Fruit fly (Drosophila melanogaster) whole organism, embryonic: ENCODE measurements around the gene Ldsdh1.
A peak's percentile ranks its signal among the peaks of the same experiment; 100 is the strongest.

Experiments
- CG10321 ChIP-seq: fragments of 200-800 bp; sonication (Bioruptor generic); IDR thresholded peaks from 2 replicates; pipeline ENCODE4 v1.3.6; 2022; ENCODE audit warnings: missing biosample characterization, missing genetic modification characterization
- CG10565 ChIP-seq: fragments of 200-800 bp; sonication (Bioruptor generic); optimal IDR thresholded peaks from 3 replicates; lab custom pipeline; 2016; ENCODE audit warnings: missing biosample characterization, mild to moderate bottlenecking, missing genetic modification characterization
- CG15073 ChIP-seq: fragments of 200-800 bp; sonication (Bioruptor generic); optimal IDR thresholded peaks from 2 replicates; lab custom pipeline; 2016; ENCODE audit warnings: missing biosample characterization, missing genetic modification characterization
- CG1529 ChIP-seq: fragments of 200-800 bp; sonication (Bioruptor generic); optimal IDR thresholded peaks from 3 replicates; lab custom pipeline; 2018; ENCODE audit warnings: missing biosample characterization, missing genetic modification characterization
- CG17912 ChIP-seq: fragments of 200-800 bp; sonication (Bioruptor generic); optimal IDR thresholded peaks from 2 replicates; lab custom pipeline; 2018; ENCODE audit warnings: missing biosample characterization, mild to moderate bottlenecking, missing genetic modification characterization
- CG18599 ChIP-seq: fragments of 200-800 bp; sonication (Bioruptor generic); optimal IDR thresholded peaks from 3 replicates; lab custom pipeline; 2017; ENCODE audit warnings: missing biosample characterization, missing genetic modification characterization, mild to moderate bottlenecking, moderate library complexity, missing genetic modification reagents
- CG2199 ChIP-seq: fragments of 200-800 bp; sonication (Bioruptor generic); IDR thresholded peaks from 3 replicates; pipeline ENCODE4 v1.3.6; 2022; ENCODE audit warnings: missing biosample characterization, missing genetic modification characterization
- CG32772 ChIP-seq: fragments of 200-800 bp; sonication (Bioruptor generic); IDR thresholded peaks from 2 replicates; pipeline ENCODE4 v1.3.6; 2022; ENCODE audit warnings: missing biosample characterization, missing genetic modification characterization
- CG34422 ChIP-seq: fragments of 200-800 bp; sonication (Bioruptor generic); IDR thresholded peaks from 3 replicates; pipeline ENCODE4 v1.3.6; 2022; ENCODE audit warnings: missing biosample characterization, missing genetic modification characterization
- CG4360 ChIP-seq: fragments of 200-800 bp; sonication (Bioruptor generic); IDR thresholded peaks from 2 replicates; pipeline ENCODE4 v1.3.6; 2022; ENCODE audit warnings: missing biosample characterization, missing genetic modification characterization
- CG4707 ChIP-seq: fragments of 200-800 bp; sonication (Bioruptor generic); optimal IDR thresholded peaks from 2 replicates; lab custom pipeline; 2018; ENCODE audit warnings: missing biosample characterization, mild to moderate bottlenecking, missing genetic modification characterization, moderate library complexity
- CG6254 ChIP-seq: fragments of 200-800 bp; sonication (Bioruptor generic); optimal IDR thresholded peaks from 3 replicates; lab custom pipeline; 2017; ENCODE audit warnings: mild to moderate bottlenecking, missing biosample characterization, missing genetic modification reagents, missing genetic modification characterization
- CG7745 ChIP-seq: fragments of 200-800 bp; sonication (Bioruptor generic); optimal IDR thresholded peaks from 2 replicates; lab custom pipeline; 2018; ENCODE audit warnings: missing biosample characterization, mild to moderate bottlenecking, missing genetic modification characterization, moderate library complexity
- CG8359 ChIP-seq: fragments of 200-800 bp; sonication (Bioruptor generic); optimal IDR thresholded peaks from 2 replicates; lab custom pipeline; 2017; ENCODE audit warnings: missing biosample characterization, mild to moderate bottlenecking, missing genetic modification characterization, borderline replicate concordance
- CG8478 ChIP-seq: fragments of >200 bp; optimal IDR thresholded peaks from 2 replicates; lab custom pipeline; 2018
- D19A ChIP-seq: fragments of 200-800 bp; optimal IDR thresholded peaks from 3 replicates; lab custom pipeline; 2019; ENCODE audit warnings: missing biosample characterization, mild to moderate bottlenecking, missing genetic modification characterization, moderate library complexity
- Dfd ChIP-seq, 2 experiments: fragments of >200 bp; optimal IDR thresholded peaks; 2 replicates each; lab custom pipeline; 2017; ENCODE audit warnings: missing biosample characterization in 2 of 2, missing genetic modification characterization in 2 of 2
- Eip74EF ChIP-seq, 2 experiments: fragments of 200-800 bp in 1 of 2; fragments of >200 bp in 1 of 2; sonication (Bioruptor generic) in 1 of 2; optimal IDR thresholded peaks; 2 replicates each; lab custom pipeline; 2017 to 2019; ENCODE audit warnings: missing biosample characterization in 2 of 2, missing genetic modification characterization in 2 of 2, mild to moderate bottlenecking in 1 of 2, moderate library complexity in 1 of 2
- HLHmδ ChIP-seq: fragments of 200-800 bp; sonication (Bioruptor generic); optimal IDR thresholded peaks from 2 replicates; lab custom pipeline; 2018; ENCODE audit warnings: missing biosample characterization, mild to moderate bottlenecking, missing genetic modification characterization, moderate library complexity
- Hey ChIP-seq: fragments of 200-800 bp; sonication (Bioruptor generic); optimal IDR thresholded peaks from 3 replicates; lab custom pipeline; 2018; ENCODE audit warnings: missing biosample characterization, mild to moderate bottlenecking, missing genetic modification characterization
- Hr3 ChIP-seq: fragments of 200-800 bp; sonication (Bioruptor generic); optimal IDR thresholded peaks from 3 replicates; lab custom pipeline; 2016; ENCODE audit warnings: missing biosample characterization, missing genetic modification characterization
- Max ChIP-seq: fragments of 200-800 bp; sonication (Bioruptor generic); optimal IDR thresholded peaks from 2 replicates; lab custom pipeline; 2016; ENCODE audit warnings: missing biosample characterization, mild to moderate bottlenecking, missing genetic modification characterization
- Nf-YC ChIP-seq: fragments of 200-800 bp; optimal IDR thresholded peaks from 3 replicates; lab custom pipeline; 2019; ENCODE audit warnings: missing biosample characterization, mild to moderate bottlenecking, missing genetic modification characterization, moderate library complexity
- Opbp ChIP-seq: fragments of 200-800 bp; sonication (Bioruptor generic); IDR thresholded peaks from 3 replicates; pipeline ENCODE4 v1.3.6; 2022; ENCODE audit warnings: missing biosample characterization, missing genetic modification characterization; ENCODE audit not compliant: partially characterized antibody
- Sin3A ChIP-seq: fragments of >200 bp; optimal IDR thresholded peaks from 2 replicates; lab custom pipeline; 2018
- YL-1 ChIP-seq: fragments of 200-800 bp; sonication (Bioruptor generic); optimal IDR thresholded peaks from 3 replicates; lab custom pipeline; 2017; ENCODE audit warnings: missing biosample characterization, mild to moderate bottlenecking, missing genetic modification characterization
- abd-A ChIP-seq: fragments of 200-800 bp; sonication (Bioruptor generic); optimal IDR thresholded peaks from 3 replicates; lab custom pipeline; 2019; ENCODE audit warnings: missing biosample characterization, mild to moderate bottlenecking, missing genetic modification characterization, moderate library complexity
- cg ChIP-seq: fragments of 200-800 bp; sonication (Bioruptor generic); optimal IDR thresholded peaks from 3 replicates; lab custom pipeline; 2019; ENCODE audit warnings: missing biosample characterization, mild to moderate bottlenecking, missing genetic modification characterization, moderate library complexity
- chinmo ChIP-seq: fragments of 200-800 bp; sonication (Bioruptor generic); IDR thresholded peaks from 4 replicates; pipeline ENCODE4 v1.3.6; 2022; ENCODE audit warnings: missing biosample characterization, missing genetic modification characterization; ENCODE audit not compliant: partially characterized antibody
- chm ChIP-seq: fragments of 200-800 bp; sonication (Bioruptor generic); IDR thresholded peaks from 2 replicates; pipeline ENCODE4 v1.3.6; 2022; ENCODE audit warnings: missing biosample characterization, missing genetic modification characterization
- ci ChIP-seq: fragments of 200-800 bp; sonication (Bioruptor generic); IDR thresholded peaks from 3 replicates; pipeline ENCODE4 v1.3.6; 2022; ENCODE audit warnings: missing biosample characterization, missing genetic modification characterization
- dati ChIP-seq: fragments of 200-800 bp; sonication (Bioruptor generic); IDR thresholded peaks from 2 replicates; pipeline ENCODE4 v1.3.6; 2022; ENCODE audit warnings: missing biosample characterization, missing genetic modification characterization
- disco-r ChIP-seq: fragments of 200-800 bp; sonication (Bioruptor generic); optimal IDR thresholded peaks from 2 replicates; lab custom pipeline; 2016; ENCODE audit warnings: missing biosample characterization, missing genetic modification characterization
- dm ChIP-seq: fragments of 200-800 bp; sonication (Bioruptor generic); optimal IDR thresholded peaks from 3 replicates; lab custom pipeline; 2016; ENCODE audit warnings: missing biosample characterization, missing genetic modification characterization
- fd102C ChIP-seq: fragments of 200-800 bp; sonication (Bioruptor generic); optimal IDR thresholded peaks from 2 replicates; lab custom pipeline; 2018; ENCODE audit warnings: missing biosample characterization, mild to moderate bottlenecking, missing genetic modification characterization, moderate library complexity
- jing ChIP-seq: fragments of 200-800 bp; sonication (Bioruptor generic); optimal IDR thresholded peaks from 2 replicates; lab custom pipeline; 2018; ENCODE audit warnings: missing biosample characterization, mild to moderate bottlenecking, missing genetic modification characterization
- kni ChIP-seq: fragments of 200-800 bp; sonication (Bioruptor generic); optimal IDR thresholded peaks from 3 replicates; lab custom pipeline; 2017; ENCODE audit warnings: mild to moderate bottlenecking, missing biosample characterization, missing genetic modification reagents, missing genetic modification characterization
- lmd ChIP-seq: fragments of 200-800 bp; sonication (Bioruptor generic); IDR thresholded peaks from 2 replicates; pipeline ENCODE4 v1.3.6; 2022; ENCODE audit warnings: missing biosample characterization, missing genetic modification characterization
- lola ChIP-seq, 3 experiments: fragments of >200 bp in 2 of 3; fragments of 200-800 bp in 1 of 3; sonication (Bioruptor generic) in 1 of 3; optimal IDR thresholded peaks; 2 replicates each; lab custom pipeline; 2017 to 2019; ENCODE audit warnings: missing biosample characterization in 3 of 3, missing genetic modification characterization in 3 of 3, mild to moderate bottlenecking in 1 of 3, moderate library complexity in 1 of 3
- mirr ChIP-seq: fragments of 200-800 bp; sonication (Bioruptor generic); optimal IDR thresholded peaks from 3 replicates; lab custom pipeline; 2018; ENCODE audit warnings: missing biosample characterization, mild to moderate bottlenecking, missing genetic modification characterization
- nerfin-1 ChIP-seq: fragments of 200-800 bp; sonication (Bioruptor generic); optimal IDR thresholded peaks from 3 replicates; lab custom pipeline; 2019; ENCODE audit warnings: missing biosample characterization, mild to moderate bottlenecking, missing genetic modification characterization, moderate library complexity
- nom ChIP-seq: fragments of 200-800 bp; sonication (Bioruptor generic); optimal IDR thresholded peaks from 2 replicates; lab custom pipeline; 2017; ENCODE audit warnings: missing biosample characterization, missing genetic modification characterization, mild to moderate bottlenecking, moderate library complexity, missing genetic modification reagents
- peb ChIP-seq: fragments of 200-800 bp; sonication (Bioruptor generic); IDR thresholded peaks from 2 replicates; pipeline ENCODE4 v1.3.6; 2022; ENCODE audit warnings: missing biosample characterization, missing genetic modification characterization
- pfk ChIP-seq: fragments of 200-800 bp; sonication (Bioruptor generic); optimal IDR thresholded peaks from 2 replicates; lab custom pipeline; 2018; ENCODE audit warnings: missing biosample characterization, mild to moderate bottlenecking, missing genetic modification characterization, moderate library complexity
- phol ChIP-seq: fragments of 200-800 bp; sonication (Bioruptor generic); optimal IDR thresholded peaks from 3 replicates; lab custom pipeline; 2018; ENCODE audit warnings: missing biosample characterization, mild to moderate bottlenecking, missing genetic modification characterization, moderate library complexity
- rib ChIP-seq: fragments of 200-800 bp; sonication (Bioruptor generic); IDR thresholded peaks from 2 replicates; pipeline ENCODE4 v1.3.6; 2022; ENCODE audit warnings: missing biosample characterization, missing genetic modification characterization
- sqz ChIP-seq: fragments of 200-800 bp; sonication (Bioruptor generic); optimal IDR thresholded peaks from 3 replicates; lab custom pipeline; 2018; ENCODE audit warnings: missing biosample characterization, mild to moderate bottlenecking, missing genetic modification characterization
- yki ChIP-seq: fragments of >200 bp; optimal IDR thresholded peaks from 3 replicates; lab custom pipeline; 2018
- z ChIP-seq: fragments of 200-800 bp; sonication (Bioruptor generic); IDR thresholded peaks from 3 replicates; pipeline ENCODE4 v1.3.6; 2022; ENCODE audit warnings: missing biosample characterization, missing genetic modification characterization
- zf30C ChIP-seq: fragments of 200-800 bp; sonication (Bioruptor generic); optimal IDR thresholded peaks from 3 replicates; lab custom pipeline; 2018; ENCODE audit warnings: missing biosample characterization, mild to moderate bottlenecking, missing genetic modification characterization

Ldsdh1 gene

dm6 chrX:8060921-8061270 lies 20.5 kb downstream of the Ldsdh1 start (continued):
- peak; percentile 88 for TF ChIP-seq CG32772 (GFP tag; lab: Robert Waterston, UW)
- no peak for TF ChIP-seq disco-r (GFP tag; lab: Kevin White, UChicago)
- TF ChIP-seq Dfd (GFP tag; optimal IDR thresholded peaks at IDR 0.05; lab: Kevin White, UChicago), result peak in 1 of 2 experiments; percentile 52
- TF ChIP-seq peb (GFP tag; lab: Robert Waterston, UW), result 0 out of 2 replicates have a peak, but pooled peaks have one; percentile 21
- peak; percentile 28 for TF ChIP-seq D19A (tag; lab: Kevin White, UChicago)
- TF ChIP-seq jing (GFP tag; lab: Kevin White, UChicago), result no peak
- TF ChIP-seq dati, result no peak
- peak; percentile 75 for TF ChIP-seq rib (GFP tag; lab: Robert Waterston, UW)
- peak; percentile 15 for TF ChIP-seq Hey (tag; lab: Kevin White, UChicago)
- TF ChIP-seq CG10565 (GFP tag; lab: Kevin White, UChicago), result no peak
- TF ChIP-seq Max, result peak; percentile 35
- TF ChIP-seq pfk (GFP tag; lab: Kevin White, UChicago), result peak; percentile 0
- TF ChIP-seq phol (tag; lab: Kevin White, UChicago), result peak; percentile 41
- TF ChIP-seq CG8478 (lab: Kevin White, UChicago), result peak; percentile 99
- peak; percentile 43; the same call in 1 of the 2 replicates for TF ChIP-seq CG4360 (GFP tag; lab: Robert Waterston, UW)
- TF ChIP-seq zf30C (GFP tag; lab: Kevin White, UChicago), result peak; percentile 50
- TF ChIP-seq CG17912 (GFP tag; lab: Kevin White, UChicago), result peak; percentile 20
- no peak for TF ChIP-seq CG15073 (GFP tag; lab: Kevin White, UChicago)
- no peak for TF ChIP-seq kni (GFP tag; lab: Kevin White, UChicago)
- 0 out of 2 replicates have a peak, but pooled peaks have one; percentile 22 for TF ChIP-seq chm (GFP tag; lab: Robert Waterston, UW)
- TF ChIP-seq HLHmδ (GFP tag; lab: Kevin White, UChicago), result peak; percentile 27
- TF ChIP-seq CG4707 (GFP tag; lab: Kevin White, UChicago), result peak; percentile 2
- TF ChIP-seq z (GFP tag; lab: Robert Waterston, UW), result 0 out of 3 replicates have a peak, but pooled peaks have one; percentile 26
- peak; percentile 6; the same call in 1 of the 3 replicates for TF ChIP-seq Opbp
- TF ChIP-seq dm (GFP tag; lab: Kevin White, UChicago), result peak; percentile 30
- TF ChIP-seq sqz (GFP tag; lab: Kevin White, UChicago), result peak; percentile 97
- TF ChIP-seq lola (GFP tag; optimal IDR thresholded peaks at IDR 0.05; lab: Kevin White, UChicago), result peak in 1 of 3 experiments; percentile 86
- peak; percentile 52; the same call in 2 of the 3 replicates for TF ChIP-seq CG2199 (GFP tag; lab: Robert Waterston, UW)
- peak; percentile 50; the same call in 1 of the 4 replicates for TF ChIP-seq chinmo
- TF ChIP-seq nom (GFP tag; lab: Kevin White, UChicago), result peak; percentile 4
- TF ChIP-seq CG18599, result peak; percentile 18
- TF ChIP-seq cg (GFP tag; lab: Kevin White, UChicago), result peak; percentile 99
- no peak for TF ChIP-seq Hr3 (GFP tag; lab: Kevin White, UChicago)
- peak; percentile 3 for TF ChIP-seq CG7745 (tag; lab: Kevin White, UChicago)
- TF ChIP-seq CG34422 (GFP tag; lab: Robert Waterston, UW), result peak; percentile 22; the same call in 1 of the 3 replicates
- no peak for TF ChIP-seq CG1529
- peak; percentile 71 for TF ChIP-seq YL-1 (GFP tag; lab: Kevin White, UChicago)
- TF ChIP-seq ci (GFP tag; lab: Robert Waterston, UW), result peak; percentile 60; the same call in 2 of the 3 replicates
- peak; percentile 96 for TF ChIP-seq yki (lab: Kevin White, UChicago)
- no peak for TF ChIP-seq lmd (GFP tag; lab: Robert Waterston, UW)
- peak; percentile 47 for TF ChIP-seq abd-A (tag; lab: Kevin White, UChicago)
- TF ChIP-seq CG10321 (GFP tag; lab: Robert Waterston, UW), result peak; percentile 99
- peak; percentile 28 for TF ChIP-seq Nf-YC
- TF ChIP-seq fd102C (GFP tag; lab: Kevin White, UChicago), result peak; percentile 30
- TF ChIP-seq CG8359 (GFP tag; lab: Kevin White, UChicago), result peak; percentile 10
- no peak for TF ChIP-seq Sin3A
- peak; percentile 55 for TF ChIP-seq mirr (GFP tag; lab: Kevin White, UChicago)
- peak in 1 of 2 experiments; percentile 27 for TF ChIP-seq Eip74EF (GFP tag; optimal IDR thresholded peaks at IDR 0.05; lab: Kevin White, UChicago)
- peak; percentile 26 for TF ChIP-seq CG6254 (GFP tag; lab: Kevin White, UChicago)
- TF ChIP-seq nerfin-1 (tag; lab: Kevin White, UChicago), result peak; percentile 34
